Worm (Caenorhabditis elegans): ENCODE data around the gene Y41C4A.18.

DNA sequence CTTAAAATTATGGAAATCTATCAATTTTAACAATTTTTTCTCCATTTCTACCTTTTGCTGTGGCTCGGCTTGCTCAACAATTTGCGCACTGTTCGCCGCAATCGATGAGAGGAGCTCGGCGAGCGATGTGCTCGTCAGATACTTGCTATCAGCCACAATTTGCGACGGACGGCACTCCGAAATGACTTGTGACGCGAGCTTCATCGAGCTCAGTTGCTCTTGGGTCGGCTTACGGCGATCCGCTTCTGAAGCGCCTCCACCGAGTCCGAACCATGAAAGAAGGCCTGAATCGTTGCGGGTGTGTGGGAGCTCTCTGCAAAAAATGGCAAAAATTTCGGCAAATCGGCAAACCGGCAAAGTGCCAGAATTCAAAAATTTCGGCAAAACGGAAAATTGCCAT lies 30.2 kb downstream of the Y41C4A.18 start:
- TF ChIP-seq him-1 (tag; optimal IDR thresholded peaks at IDR 0.05) = no peak
- TF ChIP-seq dao-5 (tag; optimal IDR thresholded peaks at IDR 0.05) = no peak
- no peak for TF ChIP-seq W03F9.2 (tag; optimal IDR thresholded peaks at IDR 0.05)
